Worm (Caenorhabditis elegans) whole organism, L4 larva: ENCODE measurements around the gene T10F2.2.

Source experiments
- hlh-11 ChIP-seq: fragments of 200-800 bp; sonication (Bioruptor generic); optimal IDR thresholded peaks from 2 replicates; lab custom pipeline; 2018; ENCODE audit warnings: mild to moderate bottlenecking, missing genetic modification characterization, missing compliant biosample characterization
- lir-3 ChIP-seq: sonication (generic microtip); optimal IDR thresholded peaks from 2 replicates; lab custom pipeline; 2016; ENCODE audit warnings: mild to moderate bottlenecking, missing genetic modification characterization, missing compliant biosample characterization
- skn-1 ChIP-seq: fragments of 150-350 bp; optimal IDR thresholded peaks from 2 replicates; lab custom pipeline; 2014; ENCODE audit warnings: missing biosample characterization, missing genetic modification characterization
- snpc-4 ChIP-seq: fragments of 150-350 bp; optimal IDR thresholded peaks from 2 replicates; lab custom pipeline; 2014; ENCODE audit warnings: missing biosample characterization, missing genetic modification characterization

ce11 chrIII:5159505-5159904, 5.6 kb downstream of the T10F2.2 start, which contains the start of gene T10F2.5:
- TF ChIP-seq hlh-11 (tag; lab: Kevin White, UChicago) (no peak), skn-1 (tag; lab: Kevin White, UChicago) (no peak), lir-3 (tag; lab: Kevin White, UChicago) (no peak), snpc-4 (tag; lab: Kevin White, UChicago) (no peak)
